Worm (Caenorhabditis elegans) whole organism, L2 larva: ENCODE data around the gene T06C12.9.

ENCODE experiments used
- R02D3.7 ChIP-seq: fragments of 150-350 bp; optimal IDR thresholded peaks from 2 replicates; lab custom pipeline; 2014; ENCODE audit warnings: missing biosample characterization, missing genetic modification characterization
- aly-2 ChIP-seq: fragments of 150-350 bp; optimal IDR thresholded peaks from 2 replicates; lab custom pipeline; 2014; ENCODE audit warnings: missing biosample characterization, missing genetic modification characterization
- egl-27 ChIP-seq: sonication (generic microtip); optimal IDR thresholded peaks from 3 replicates; lab custom pipeline; 2017; ENCODE audit warnings: missing biosample characterization, missing genetic modification reagents, missing genetic modification characterization
- elt-3 ChIP-seq: sonication (generic microtip); optimal IDR thresholded peaks from 2 replicates; lab custom pipeline; 2017; ENCODE audit warnings: missing biosample characterization, missing genetic modification characterization
- fos-1 ChIP-seq: fragments of 150-350 bp; optimal IDR thresholded peaks from 2 replicates; lab custom pipeline; 2014; ENCODE audit warnings: missing biosample characterization, missing genetic modification characterization
- nhr-6 ChIP-seq: fragments of 150-350 bp; optimal IDR thresholded peaks from 2 replicates; lab custom pipeline; 2014; ENCODE audit warnings: missing biosample characterization, missing genetic modification characterization
- nhr-77 ChIP-seq: fragments of 150-350 bp; optimal IDR thresholded peaks from 2 replicates; lab custom pipeline; 2014; ENCODE audit warnings: missing biosample characterization, missing genetic modification characterization
- sem-4 ChIP-seq: fragments of 150-350 bp; optimal IDR thresholded peaks from 2 replicates; lab custom pipeline; 2014; ENCODE audit warnings: missing biosample characterization, missing genetic modification reagents, missing genetic modification characterization
- skn-1 ChIP-seq: sonication (generic microtip); optimal IDR thresholded peaks from 2 replicates; lab custom pipeline; 2017; ENCODE audit warnings: missing biosample characterization, missing genetic modification characterization
- snpc-4 ChIP-seq: fragments of 150-350 bp; optimal IDR thresholded peaks from 2 replicates; lab custom pipeline; 2014; ENCODE audit warnings: missing biosample characterization, missing genetic modification characterization
- unc-62 ChIP-seq: fragments of 150-350 bp; optimal IDR thresholded peaks from 2 replicates; lab custom pipeline; 2014; ENCODE audit warnings: missing biosample characterization, missing genetic modification reagents, missing genetic modification characterization
- zag-1 ChIP-seq: fragments of 150-350 bp; optimal IDR thresholded peaks from 2 replicates; lab custom pipeline; 2014; ENCODE audit warnings: missing biosample characterization, missing genetic modification characterization
- ztf-11 ChIP-seq: sonication (generic microtip); optimal IDR thresholded peaks from 2 replicates; lab custom pipeline; 2017; ENCODE audit warnings: missing biosample characterization, missing genetic modification characterization
- ztf-4 ChIP-seq: fragments of 150-350 bp; optimal IDR thresholded peaks from 2 replicates; lab custom pipeline; 2014; ENCODE audit warnings: missing biosample characterization, missing genetic modification characterization

- TF ChIP-seq snpc-4 (tag; lab: Kevin White, UChicago) = no peak
- no peak for TF ChIP-seq nhr-77 (tag; lab: Kevin White, UChicago)
- TF ChIP-seq sem-4 (tag; lab: Kevin White, UChicago) = no peak
- no peak for TF ChIP-seq ztf-4 (tag; lab: Kevin White, UChicago)
- TF ChIP-seq ztf-11 (tag; lab: Kevin White, UChicago) = no peak
- TF ChIP-seq elt-3 = no peak
- no peak for TF ChIP-seq unc-62 (GFP tag; lab: Kevin White, UChicago)
- TF ChIP-seq skn-1 (tag; lab: Kevin White, UChicago) = no peak
- no peak for TF ChIP-seq nhr-6 (tag; lab: Kevin White, UChicago)
- no peak for TF ChIP-seq aly-2 (tag; lab: Kevin White, UChicago)
- TF ChIP-seq fos-1 (tag; lab: Kevin White, UChicago) = no peak
- TF ChIP-seq R02D3.7 (tag; lab: Kevin White, UChicago) = no peak
- TF ChIP-seq egl-27 (tag; lab: Kevin White, UChicago) = no peak
- no peak for TF ChIP-seq zag-1
Observed at ce11 chrV:15865839-15866238, 20.0 kb downstream of the T06C12.9 start, which contains the start of gene srh-293.
